Worm (Caenorhabditis elegans) whole organism, late embryonic: ENCODE data around the gene str-1.

Experiments used
- K09A11.1 ChIP-seq: sonication (generic microtip); optimal IDR thresholded peaks from 2 replicates; lab custom pipeline; 2017; ENCODE audit warnings: antibody characterized with exemption, mild to moderate bottlenecking, missing genetic modification characterization, missing compliant biosample characterization; ENCODE audit not compliant: insufficient read depth
- ama-1 ChIP-seq: fragments of 150-350 bp; optimal IDR thresholded peaks from 2 replicates; lab custom pipeline; 2014
- dmd-4 ChIP-seq: sonication (generic microtip); optimal IDR thresholded peaks from 2 replicates; lab custom pipeline; 2016; ENCODE audit warnings: borderline replicate concordance, missing genetic modification characterization, missing compliant biosample characterization
- elt-2 ChIP-seq: sonication (generic microtip); optimal IDR thresholded peaks from 2 replicates; lab custom pipeline; 2016; ENCODE audit warnings: missing genetic modification reagents, missing genetic modification characterization, missing compliant biosample characterization
- eyg-1 ChIP-seq: sonication (generic microtip); optimal IDR thresholded peaks from 2 replicates; lab custom pipeline; 2016; ENCODE audit warnings: missing genotype, missing genetic modification characterization, missing compliant biosample characterization
- fkh-10 ChIP-seq: fragments of 150-350 bp; optimal IDR thresholded peaks from 2 replicates; lab custom pipeline; 2014; ENCODE audit warnings: missing biosample characterization, missing genetic modification reagents, missing genetic modification characterization
- lin-11 ChIP-seq: fragments of 200-800 bp; sonication (Bioruptor generic); optimal IDR thresholded peaks from 2 replicates; lab custom pipeline; 2018; ENCODE audit warnings: mild to moderate bottlenecking, missing genetic modification characterization, missing compliant biosample characterization
- odd-2 ChIP-seq: sonication (generic microtip); optimal IDR thresholded peaks from 2 replicates; lab custom pipeline; 2017; ENCODE audit warnings: antibody characterized with exemption, mild to moderate bottlenecking, missing genetic modification characterization, missing compliant biosample characterization
- pha-4 ChIP-seq: fragments of 150-350 bp; optimal IDR thresholded peaks from 2 replicates; lab custom pipeline; 2018; ENCODE audit warnings: missing biosample characterization, missing genetic modification reagents, missing genetic modification characterization
- pqm-1 ChIP-seq: sonication (generic microtip); optimal IDR thresholded peaks from 2 replicates; lab custom pipeline; 2016; ENCODE audit warnings: missing genetic modification characterization, missing compliant biosample characterization
- sdc-2 ChIP-seq: sonication (generic microtip); optimal IDR thresholded peaks from 2 replicates; lab custom pipeline; 2016; ENCODE audit warnings: missing genotype, missing genetic modification characterization, missing compliant biosample characterization
- sox-4 ChIP-seq: sonication (generic microtip); optimal IDR thresholded peaks from 2 replicates; lab custom pipeline; 2017; ENCODE audit warnings: mild to moderate bottlenecking, missing genetic modification characterization, inconsistent platforms, missing compliant biosample characterization
- unc-3 ChIP-seq, 2 experiments: fragments of 200-800 bp in 1 of 2; sonication (Bioruptor generic) in 1 of 2; sonication (generic microtip) in 1 of 2; conservative IDR thresholded peaks in 1 of 2; optimal IDR thresholded peaks in 1 of 2; 2 replicates each; pipeline versions ENCODE4 v1.3.6 to Lab custom; 2016 to 2022; ENCODE audit warnings: missing compliant biosample characterization in 2 of 2, missing genetic modification characterization in 2 of 2, missing genetic modification reagents in 1 of 2
- unc-55 ChIP-seq: sonication (generic microtip); optimal IDR thresholded peaks from 2 replicates; lab custom pipeline; 2017; ENCODE audit warnings: missing biosample characterization, missing genetic modification reagents, missing genetic modification characterization

DNA sequence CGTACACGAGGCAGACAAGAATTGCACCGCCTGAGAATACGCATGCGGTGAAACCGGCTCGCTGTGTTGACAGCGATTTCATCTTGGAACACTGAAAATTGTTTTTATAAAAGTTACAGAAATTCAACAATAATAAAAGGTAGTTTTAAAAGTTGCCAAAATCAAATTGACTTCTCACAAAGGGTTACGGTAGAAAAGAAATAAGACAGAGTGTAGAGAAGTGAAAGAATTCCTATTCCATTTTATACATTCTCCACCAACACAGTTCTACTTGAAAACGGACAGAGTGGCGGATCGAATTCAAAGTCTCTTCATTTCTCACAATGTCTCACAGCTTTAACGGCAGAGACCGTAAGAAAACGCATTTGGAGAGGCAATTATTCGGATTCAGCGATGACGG lies 21.2 kb upstream of the str-1 start, which contains the start of gene col-113:
- no peak for TF ChIP-seq ama-1 (lab: Kevin White, UChicago)
- no peak for TF ChIP-seq sdc-2 (tag; lab: Kevin White, UChicago)
- TF ChIP-seq fkh-10 (GFP tag; lab: Kevin White, UChicago): no peak
- no peak for TF ChIP-seq unc-55 (GFP tag; lab: Kevin White, UChicago)
- TF ChIP-seq unc-3 (GFP tag; conservative IDR thresholded peaks at IDR 0.05; lab: Robert Waterston, UW): no peak
- no peak for TF ChIP-seq unc-3 (tag; optimal IDR thresholded peaks at IDR 0.05; lab: Kevin White, UChicago)
- TF ChIP-seq K09A11.1 (tag; lab: Kevin White, UChicago): no peak
- TF ChIP-seq pqm-1 (tag; lab: Kevin White, UChicago): no peak
- TF ChIP-seq dmd-4 (tag; lab: Kevin White, UChicago): no peak
- TF ChIP-seq pha-4 (tag; lab: Kevin White, UChicago): no peak
- TF ChIP-seq sox-4: no peak
- TF ChIP-seq eyg-1 (tag; lab: Kevin White, UChicago): no peak
- TF ChIP-seq elt-2 (tag; lab: Kevin White, UChicago): no peak
- TF ChIP-seq odd-2 (tag; lab: Kevin White, UChicago): no peak
- no peak for TF ChIP-seq lin-11 (tag; lab: Kevin White, UChicago)
